Fruit fly (Drosophila melanogaster): ENCODE data around the gene CG5439.

DNA sequence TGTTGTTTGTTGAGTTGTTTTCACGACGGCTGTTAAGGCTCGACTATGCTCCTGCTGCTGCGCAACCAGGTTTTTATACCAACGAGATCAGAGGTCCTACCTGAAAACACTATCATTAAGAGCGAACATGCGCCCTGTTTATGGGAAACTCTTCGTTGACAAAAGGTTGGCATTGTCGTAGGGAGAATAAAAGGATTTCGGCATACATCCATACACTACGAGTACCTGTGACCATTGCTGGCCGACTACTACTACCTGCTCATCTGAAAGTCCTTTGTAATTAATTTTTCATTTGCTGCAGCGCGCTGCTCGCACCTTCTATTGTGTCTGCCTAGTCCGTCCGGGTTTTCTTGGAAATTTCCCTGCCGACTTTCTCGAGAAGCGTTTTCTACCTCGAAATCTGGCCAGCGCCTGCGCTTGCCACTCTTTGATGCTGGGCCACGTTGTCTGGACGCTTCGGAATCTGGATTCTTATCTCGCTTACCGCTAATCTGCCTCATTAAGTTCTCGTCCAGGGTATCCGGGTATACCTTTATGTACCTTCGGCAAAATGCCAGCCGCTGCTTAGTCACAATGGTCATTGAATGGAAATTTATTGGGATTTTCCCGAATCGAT lies 48.4 kb downstream of the CG5439 start, which contains the start of gene CG15480:
- TF ChIP-seq pan (optimal IDR thresholded peaks at IDR 0.05) (no peak), psq (optimal IDR thresholded peaks at IDR 0.05) (no peak)

Data from whole organism.